Worm (Caenorhabditis elegans): ENCODE results near the gene mog-1.

DNA sequence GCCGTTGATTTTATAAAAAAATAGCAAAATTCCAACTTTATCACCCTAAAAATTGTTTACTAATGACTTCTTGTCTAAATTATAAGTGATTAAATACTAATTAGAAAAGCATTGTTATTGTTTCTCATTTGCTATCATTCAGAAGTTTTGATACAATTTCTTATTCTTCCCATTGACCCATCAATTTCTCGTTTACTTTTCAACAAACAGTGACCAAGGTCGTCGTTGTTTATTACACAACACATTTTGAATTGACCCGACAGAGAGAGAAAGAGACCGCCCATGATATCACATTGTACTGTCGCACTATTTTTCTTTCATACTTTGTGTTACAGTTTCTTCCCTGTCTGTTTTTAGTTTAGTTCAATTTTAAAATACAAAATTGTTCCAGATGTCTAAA is 28.6 kb downstream of the mog-1 start, which contains the start of gene ttr-2:
- no peak for TF ChIP-seq ZK546.5 (tag; optimal IDR thresholded peaks at IDR 0.05)
- no peak for TF ChIP-seq daf-16 (GFP tag; optimal IDR thresholded peaks at IDR 0.05)
- TF ChIP-seq daf-16 (tag; optimal IDR thresholded peaks at IDR 0.05), result no peak
- no peak for TF ChIP-seq fkh-10 (GFP tag; optimal IDR thresholded peaks at IDR 0.05)
